Fruit fly (Drosophila melanogaster): Measurements from ENCODE around the gene mRpL49.

mRpL49 gene

DNA sequence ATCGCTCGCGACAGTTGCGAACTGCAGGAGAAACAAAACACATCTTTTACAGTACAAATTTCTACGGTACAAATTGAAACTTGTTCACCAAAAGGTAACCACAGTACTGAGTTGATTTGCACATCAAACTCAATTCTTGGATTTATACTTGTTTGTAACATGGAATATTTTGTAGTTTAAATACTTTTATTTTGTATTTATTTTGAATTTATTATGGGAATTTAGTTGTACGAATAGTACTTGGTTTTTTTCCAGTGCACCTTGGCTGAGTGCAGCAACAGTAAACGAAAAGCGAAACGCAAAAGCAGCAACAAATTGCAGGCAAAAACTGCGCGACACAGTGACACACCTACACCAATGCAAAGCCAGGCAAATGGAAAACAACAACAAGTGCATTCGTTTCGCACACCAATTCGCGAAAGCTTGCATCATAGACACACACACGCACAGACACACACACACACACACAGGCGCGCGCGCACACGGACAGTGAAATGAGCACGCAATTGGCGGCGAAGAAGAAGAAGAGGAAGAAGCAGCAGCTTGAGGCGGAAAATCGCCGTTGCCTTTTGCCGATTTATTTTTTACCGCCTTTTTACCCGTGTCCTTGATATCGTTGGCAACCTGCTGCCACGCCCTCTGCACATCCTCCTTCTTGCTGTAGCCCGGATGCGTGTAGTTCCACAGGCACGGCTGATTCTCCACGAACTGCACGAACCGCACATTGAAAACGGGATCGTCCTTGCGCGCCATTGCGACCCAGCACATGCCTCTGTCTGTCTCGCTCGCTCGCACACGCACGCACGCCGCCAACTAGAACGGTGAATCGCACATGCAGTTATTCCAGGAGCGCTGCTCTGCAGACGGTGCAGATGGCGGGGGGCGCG lies 1.6 kb upstream of the mRpL49 start (continued):
- no peak for TF ChIP-seq salr (GFP tag; optimal IDR thresholded peaks at IDR 0.05)
- TF ChIP-seq acj6 (GFP tag; optimal IDR thresholded peaks at IDR 0.05): peak; percentile 37
- TF ChIP-seq Sox15 (GFP tag; optimal IDR thresholded peaks at IDR 0.05): no peak
- peak; percentile 16 for TF ChIP-seq CG6792 (GFP tag; optimal IDR thresholded peaks at IDR 0.05)
- TF ChIP-seq CG3032 (tag; optimal IDR thresholded peaks at IDR 0.05): peak; percentile 23
- TF ChIP-seq Ets96B (tag; optimal IDR thresholded peaks at IDR 0.05): peak; percentile 42
- TF ChIP-seq CG16779 (tag; optimal IDR thresholded peaks at IDR 0.05): peak; percentile 4
- TF ChIP-seq fd85E (GFP tag; optimal IDR thresholded peaks at IDR 0.05): no peak
- no peak; the same call in 1 of the 2 replicates for TF ChIP-seq CG11294 (GFP tag; IDR thresholded peaks at IDR 0.05)
- TF ChIP-seq lz (GFP tag; optimal IDR thresholded peaks at IDR 0.05): peak; percentile 4
- TF ChIP-seq CG32006 (GFP tag; optimal IDR thresholded peaks at IDR 0.05): peak; percentile 65
- TF ChIP-seq OdsH (GFP tag; optimal IDR thresholded peaks at IDR 0.05): peak; percentile 51
- TF ChIP-seq CG4318 (GFP tag; optimal IDR thresholded peaks at IDR 0.05): peak; percentile 46
- TF ChIP-seq Sox14 (GFP tag; optimal IDR thresholded peaks at IDR 0.05): peak; percentile 11
- no peak for TF ChIP-seq dac (GFP tag; optimal IDR thresholded peaks at IDR 0.05)
- no peak for TF ChIP-seq CG31627 (GFP tag; optimal IDR thresholded peaks at IDR 0.05)
- no peak for TF ChIP-seq Smox (GFP tag; optimal IDR thresholded peaks at IDR 0.05)
- TF ChIP-seq Ets21C (GFP tag; optimal IDR thresholded peaks at IDR 0.05): no peak
- TF ChIP-seq CG10631 (GFP tag; optimal IDR thresholded peaks at IDR 0.05): peak; percentile 16
- peak; percentile 47 for TF ChIP-seq Eip75B (GFP tag; optimal IDR thresholded peaks at IDR 0.05)
- TF ChIP-seq Eip93F (GFP tag; optimal IDR thresholded peaks at IDR 0.05): no peak
- TF ChIP-seq fkh (GFP tag; optimal IDR thresholded peaks at IDR 0.05): no peak
- peak; percentile 30 for TF ChIP-seq CG7368 (GFP tag; optimal IDR thresholded peaks at IDR 0.05)
- peak; percentile 15 for TF ChIP-seq CG6808 (GFP tag; optimal IDR thresholded peaks at IDR 0.05)
- TF ChIP-seq CG11902 (GFP tag; optimal IDR thresholded peaks at IDR 0.05): peak; percentile 31
- TF ChIP-seq dsx (GFP tag; optimal IDR thresholded peaks at IDR 0.05; ENCODE audit: poor library complexity, severe bottlenecking): peak; percentile 42
- peak; percentile 66 for TF ChIP-seq svp (GFP tag)
- peak; percentile 64 to 84 for TF ChIP-seq ss (GFP tag; optimal IDR thresholded peaks at IDR 0.05)
- TF ChIP-seq CG15336 (GFP tag; IDR thresholded peaks at IDR 0.05): peak; percentile 78
- peak; percentile 23 for TF ChIP-seq CG10669 (GFP tag; optimal IDR thresholded peaks at IDR 0.05)

DNA sequence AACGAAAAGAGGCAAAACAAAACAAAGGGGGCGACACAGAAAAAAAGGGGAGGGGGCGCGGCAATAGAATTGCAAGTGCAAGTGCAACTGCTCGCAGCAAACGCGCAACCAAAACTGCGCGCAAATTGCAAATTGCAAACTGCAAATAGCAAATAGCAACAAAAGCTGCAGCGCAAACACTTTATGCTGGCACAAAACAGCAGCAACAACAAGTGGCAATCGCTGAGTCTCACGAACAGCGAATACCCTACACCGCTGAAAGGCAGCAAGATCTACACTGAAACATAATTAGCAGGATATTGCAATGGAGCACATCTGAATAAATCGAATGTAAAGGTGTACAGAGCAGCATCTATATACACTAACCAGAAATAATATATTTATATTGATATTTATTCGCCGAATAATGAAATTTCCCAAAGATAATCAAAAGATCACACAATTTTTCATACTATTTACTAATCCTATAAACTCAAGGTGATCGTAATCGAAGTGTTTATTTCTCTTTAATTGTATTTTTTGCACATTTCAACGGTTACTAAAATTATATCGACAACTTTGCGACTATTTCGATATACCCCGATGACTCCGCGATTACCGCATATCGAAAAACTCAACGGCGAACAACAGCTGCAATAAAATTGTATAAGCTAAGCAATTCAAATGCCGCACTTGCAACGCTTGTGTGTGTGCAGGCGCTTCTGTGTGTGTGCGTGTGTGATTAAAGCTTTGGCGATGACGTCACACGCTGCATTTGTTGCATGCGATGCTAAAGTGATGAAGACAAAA lies 810 bp upstream of the mRpL49 start, which contains the start of gene CG4404:
Gene CG4404, minus strand, starts transcription at position 118 of the 789 bp plus-strand sequence.
- peak; percentile 41 for TF ChIP-seq CG6276 (GFP tag; optimal IDR thresholded peaks at IDR 0.05)
- peak; percentile 50 for TF ChIP-seq Hr4 (GFP tag; optimal IDR thresholded peaks at IDR 0.05)
- TF ChIP-seq CG9139 (GFP tag; optimal IDR thresholded peaks at IDR 0.05): no peak
- TF ChIP-seq Eip93F (GFP tag; optimal IDR thresholded peaks at IDR 0.05): no peak
- peak; percentile 70 for TF ChIP-seq CG32006 (GFP tag; optimal IDR thresholded peaks at IDR 0.05)
- peak; percentile 11 for TF ChIP-seq achi (GFP tag; optimal IDR thresholded peaks at IDR 0.05)
- TF ChIP-seq Eip78C (GFP tag): peak; percentile 66
- peak; percentile 51 for TF ChIP-seq CG15336 (GFP tag; IDR thresholded peaks at IDR 0.05)
- TF ChIP-seq CG4318 (GFP tag; optimal IDR thresholded peaks at IDR 0.05): peak; percentile 32
- peak; percentile 28 for TF ChIP-seq OdsH (GFP tag; optimal IDR thresholded peaks at IDR 0.05)
- TF ChIP-seq eg (GFP tag; IDR thresholded peaks at IDR 0.05): 0 out of 3 replicates have a peak, but pooled peaks have one; percentile 51
- TF ChIP-seq salr (GFP tag; optimal IDR thresholded peaks at IDR 0.05): peak in 1 of 2 experiments; percentile 37
- TF ChIP-seq fd85E (GFP tag; optimal IDR thresholded peaks at IDR 0.05): no peak
- peak; percentile 14 for TF ChIP-seq acj6 (GFP tag; optimal IDR thresholded peaks at IDR 0.05)

All from whole organism, prepupa.